Fruit fly (Drosophila melanogaster) whole organism, embryonic: ENCODE measurements around the gene Cad99C.

Experiments
- Blimp-1 ChIP-seq: fragments of 200-800 bp; sonication (Bioruptor generic); optimal IDR thresholded peaks from 3 replicates; lab custom pipeline; 2018; ENCODE audit warnings: missing biosample characterization, missing genetic modification characterization, mild to moderate bottlenecking, moderate library complexity, missing genetic modification reagents
- CG10209 ChIP-seq: fragments of 200-800 bp; sonication (Bioruptor generic); optimal IDR thresholded peaks from 3 replicates; lab custom pipeline; 2017; ENCODE audit warnings: missing biosample characterization, mild to moderate bottlenecking, missing genetic modification characterization, missing genetic modification reagents
- CG11085 ChIP-seq: fragments of 200-800 bp; sonication (Bioruptor generic); IDR thresholded peaks from 2 replicates; pipeline ENCODE4 v1.3.6; 2022; ENCODE audit warnings: missing biosample characterization, missing genetic modification characterization
- CG11560 ChIP-seq: fragments of 200-800 bp; sonication (Bioruptor generic); IDR thresholded peaks from 3 replicates; pipeline ENCODE4 v1.3.6; 2022; ENCODE audit warnings: missing biosample characterization, missing genetic modification characterization
- CG11696 ChIP-seq: fragments of 200-800 bp; sonication (Bioruptor generic); IDR thresholded peaks from 2 replicates; pipeline ENCODE4 v1.3.6; 2022; ENCODE audit warnings: missing biosample characterization, missing genetic modification characterization
- CG12236 ChIP-seq: fragments of 200-800 bp; sonication (Bioruptor generic); optimal IDR thresholded peaks from 2 replicates; lab custom pipeline; 2016; ENCODE audit warnings: missing biosample characterization, missing genetic modification characterization
- CG13775 ChIP-seq: fragments of 200-800 bp; sonication (Bioruptor generic); optimal IDR thresholded peaks from 3 replicates; lab custom pipeline; 2017; ENCODE audit warnings: missing biosample characterization, mild to moderate bottlenecking, missing genetic modification characterization
- CG13894 ChIP-seq: fragments of 200-800 bp; sonication (Bioruptor generic); optimal IDR thresholded peaks from 3 replicates; lab custom pipeline; 2018; ENCODE audit warnings: missing biosample characterization, mild to moderate bottlenecking, missing genetic modification characterization, moderate library complexity
- CG15514 ChIP-seq: fragments of 200-800 bp; sonication (Bioruptor generic); optimal IDR thresholded peaks from 3 replicates; lab custom pipeline; 2017; ENCODE audit warnings: missing biosample characterization, missing genetic modification characterization, mild to moderate bottlenecking, moderate library complexity, missing genetic modification reagents
- CG1832 ChIP-seq: fragments of 200-800 bp; sonication (Bioruptor generic); optimal IDR thresholded peaks from 2 replicates; lab custom pipeline; 2017; ENCODE audit warnings: missing biosample characterization, mild to moderate bottlenecking, missing genetic modification characterization, inconsistent platforms
- CG2712 ChIP-seq: fragments of 200-800 bp; optimal IDR thresholded peaks from 3 replicates; lab custom pipeline; 2019; ENCODE audit warnings: missing biosample characterization, mild to moderate bottlenecking, missing genetic modification characterization, moderate library complexity
- CG33557 ChIP-seq: fragments of 200-800 bp; sonication (Bioruptor generic); optimal IDR thresholded peaks from 2 replicates; lab custom pipeline; 2019; ENCODE audit warnings: missing biosample characterization, mild to moderate bottlenecking, missing genetic modification characterization, moderate library complexity
- CG3838 ChIP-seq: fragments of 200-800 bp; sonication (Bioruptor generic); optimal IDR thresholded peaks from 3 replicates; lab custom pipeline; 2016; ENCODE audit warnings: missing biosample characterization, missing genetic modification characterization
- CG4328 ChIP-seq: fragments of 200-800 bp; sonication (Bioruptor generic); optimal IDR thresholded peaks from 3 replicates; lab custom pipeline; 2017; ENCODE audit warnings: missing biosample characterization, missing genetic modification reagents, missing genetic modification characterization
- CG4360 ChIP-seq: fragments of 200-800 bp; sonication (Bioruptor generic); IDR thresholded peaks from 2 replicates; pipeline ENCODE4 v1.3.6; 2022; ENCODE audit warnings: missing biosample characterization, missing genetic modification characterization
- CG4707 ChIP-seq: fragments of 200-800 bp; sonication (Bioruptor generic); optimal IDR thresholded peaks from 2 replicates; lab custom pipeline; 2018; ENCODE audit warnings: missing biosample characterization, mild to moderate bottlenecking, missing genetic modification characterization, moderate library complexity
- CG6765 ChIP-seq: fragments of 200-800 bp; sonication (Bioruptor generic); optimal IDR thresholded peaks from 3 replicates; lab custom pipeline; 2017; ENCODE audit warnings: missing biosample characterization, mild to moderate bottlenecking, missing genetic modification characterization
- CG8281 ChIP-seq: fragments of 200-800 bp; sonication (Bioruptor generic); optimal IDR thresholded peaks from 2 replicates; lab custom pipeline; 2018; ENCODE audit warnings: missing biosample characterization, mild to moderate bottlenecking, missing genetic modification characterization, moderate library complexity
- Dbx ChIP-seq: fragments of 200-800 bp; sonication (Bioruptor generic); IDR thresholded peaks from 3 replicates; pipeline ENCODE4 v1.3.6; 2022; ENCODE audit warnings: missing biosample characterization, missing genetic modification characterization
- Deaf1 ChIP-seq: fragments of 200-800 bp; optimal IDR thresholded peaks from 3 replicates; lab custom pipeline; 2019; ENCODE audit warnings: missing biosample characterization, mild to moderate bottlenecking, missing genetic modification characterization, moderate library complexity
- Gug ChIP-seq: fragments of 200-800 bp; sonication (Bioruptor generic); IDR thresholded peaks from 4 replicates; pipeline ENCODE4 v1.3.6; 2022; ENCODE audit warnings: missing biosample characterization, missing genetic modification characterization
- HLH3B ChIP-seq: fragments of 200-800 bp; sonication (Bioruptor generic); IDR thresholded peaks from 2 replicates; pipeline ENCODE4 v1.3.6; 2022; ENCODE audit warnings: missing biosample characterization, missing genetic modification characterization
- Hr3 ChIP-seq: fragments of 200-800 bp; sonication (Bioruptor generic); optimal IDR thresholded peaks from 3 replicates; lab custom pipeline; 2016; ENCODE audit warnings: missing biosample characterization, missing genetic modification characterization
- Kr ChIP-seq: fragments of 200-800 bp; sonication (Bioruptor generic); optimal IDR thresholded peaks from 2 replicates; lab custom pipeline; 2017; ENCODE audit warnings: missing biosample characterization, mild to moderate bottlenecking, missing genetic modification characterization
- Lhr ChIP-seq: fragments of 200-800 bp; sonication (Bioruptor generic); optimal IDR thresholded peaks from 3 replicates; lab custom pipeline; 2017; ENCODE audit warnings: mild to moderate bottlenecking, missing biosample characterization, missing genetic modification reagents, missing genetic modification characterization
- Myb ChIP-seq: fragments of 200-800 bp; sonication (Bioruptor generic); optimal IDR thresholded peaks from 2 replicates; lab custom pipeline; 2016; ENCODE audit warnings: missing biosample characterization, missing genetic modification characterization
- NFAT ChIP-seq: fragments of 200-800 bp; sonication (Bioruptor generic); IDR thresholded peaks from 2 replicates; pipeline ENCODE4 v1.3.6; 2022; ENCODE audit warnings: missing biosample characterization, missing genetic modification characterization
- Taf1 ChIP-seq: fragments of 200-800 bp; sonication (Bioruptor generic); IDR thresholded peaks from 2 replicates; pipeline ENCODE4 v1.3.6; 2022; ENCODE audit warnings: missing biosample characterization, missing genetic modification characterization
- Vsx1 ChIP-seq: fragments of 200-800 bp; sonication (Bioruptor generic); optimal IDR thresholded peaks from 2 replicates; lab custom pipeline; 2017; ENCODE audit warnings: missing biosample characterization, mild to moderate bottlenecking, missing genetic modification characterization, missing genetic modification reagents
- al ChIP-seq: fragments of 200-800 bp; sonication (Bioruptor generic); IDR thresholded peaks from 2 replicates; pipeline ENCODE4 v1.3.6; 2022; ENCODE audit warnings: missing biosample characterization, missing genetic modification characterization
- ato ChIP-seq: fragments of 200-800 bp; sonication (Bioruptor generic); IDR thresholded peaks from 2 replicates; pipeline ENCODE4 v1.3.6; 2022; ENCODE audit warnings: missing biosample characterization, missing genetic modification characterization; ENCODE audit not compliant: partially characterized antibody
- br ChIP-seq: fragments of >200 bp; optimal IDR thresholded peaks from 2 replicates; lab custom pipeline; 2017
- cas ChIP-seq: fragments of 200-800 bp; sonication (Bioruptor generic); IDR thresholded peaks from 2 replicates; pipeline ENCODE4 v1.3.6; 2022; ENCODE audit warnings: missing biosample characterization, missing genetic modification characterization
- da ChIP-seq: fragments of 200-800 bp; sonication (Bioruptor generic); optimal IDR thresholded peaks from 2 replicates; lab custom pipeline; 2016; ENCODE audit warnings: missing biosample characterization, missing genetic modification characterization
- dati ChIP-seq: fragments of 200-800 bp; sonication (Bioruptor generic); IDR thresholded peaks from 2 replicates; pipeline ENCODE4 v1.3.6; 2022; ENCODE audit warnings: missing biosample characterization, missing genetic modification characterization
- ftz-f1 ChIP-seq: fragments of 200-800 bp; sonication (Bioruptor generic); optimal IDR thresholded peaks from 2 replicates; lab custom pipeline; 2016; ENCODE audit warnings: missing biosample characterization, missing genetic modification characterization
- gcm ChIP-seq: fragments of 200-800 bp; sonication (Bioruptor generic); optimal IDR thresholded peaks from 2 replicates; lab custom pipeline; 2019; ENCODE audit warnings: missing biosample characterization, mild to moderate bottlenecking, missing genetic modification characterization, moderate library complexity
- gro ChIP-seq: fragments of 200-800 bp; sonication (Bioruptor generic); optimal IDR thresholded peaks from 2 replicates; lab custom pipeline; 2016; ENCODE audit warnings: missing biosample characterization, missing genetic modification characterization
- knrl ChIP-seq: fragments of 200-800 bp; sonication (Bioruptor generic); IDR thresholded peaks from 3 replicates; pipeline ENCODE4 v1.3.6; 2022; ENCODE audit warnings: missing biosample characterization, missing genetic modification characterization; ENCODE audit not compliant: partially characterized antibody
- luna ChIP-seq: fragments of 200-800 bp; sonication (Bioruptor generic); optimal IDR thresholded peaks from 2 replicates; lab custom pipeline; 2016; ENCODE audit warnings: missing biosample characterization, missing genetic modification characterization
- mld ChIP-seq: fragments of 200-800 bp; sonication (Bioruptor generic); IDR thresholded peaks from 3 replicates; pipeline ENCODE4 v1.3.6; 2022; ENCODE audit warnings: missing biosample characterization, missing genetic modification characterization; ENCODE audit not compliant: partially characterized antibody
- pzg ChIP-seq: fragments of 200-800 bp; sonication (Bioruptor generic); optimal IDR thresholded peaks from 3 replicates; lab custom pipeline; 2018; ENCODE audit warnings: missing biosample characterization, mild to moderate bottlenecking, missing genetic modification characterization, moderate library complexity
- ranshi ChIP-seq: fragments of 200-800 bp; sonication (Bioruptor generic); IDR thresholded peaks from 2 replicates; pipeline ENCODE4 v1.3.6; 2022; ENCODE audit warnings: missing biosample characterization, missing genetic modification characterization
- repo ChIP-seq: fragments of 200-800 bp; sonication (Bioruptor generic); optimal IDR thresholded peaks from 2 replicates; lab custom pipeline; 2016; ENCODE audit warnings: missing biosample characterization, missing genetic modification characterization
- sd ChIP-seq: fragments of 200-800 bp; sonication (Bioruptor generic); optimal IDR thresholded peaks from 3 replicates; lab custom pipeline; 2018; ENCODE audit warnings: missing biosample characterization, mild to moderate bottlenecking, missing genetic modification characterization, moderate library complexity
- sob ChIP-seq: fragments of 200-800 bp; sonication (Bioruptor generic); IDR thresholded peaks from 2 replicates; pipeline ENCODE4 v1.3.6; 2022; ENCODE audit warnings: missing biosample characterization, missing genetic modification characterization
- sug ChIP-seq: fragments of 200-800 bp; optimal IDR thresholded peaks from 2 replicates; lab custom pipeline; 2019; ENCODE audit warnings: missing biosample characterization, mild to moderate bottlenecking, missing genetic modification characterization, moderate library complexity
- trem ChIP-seq: fragments of 200-800 bp; optimal IDR thresholded peaks from 3 replicates; lab custom pipeline; 2019; ENCODE audit warnings: missing biosample characterization, mild to moderate bottlenecking, missing genetic modification characterization, moderate library complexity
- vfl ChIP-seq: fragments of 200-800 bp; sonication (Bioruptor generic); optimal IDR thresholded peaks from 2 replicates; lab custom pipeline; 2016; ENCODE audit warnings: missing biosample characterization, missing genetic modification characterization
- zfh2 ChIP-seq: fragments of 200-800 bp; sonication (Bioruptor generic); optimal IDR thresholded peaks from 2 replicates; lab custom pipeline; 2016; ENCODE audit warnings: missing biosample characterization, missing genetic modification characterization

The Cad99C gene

DNA sequence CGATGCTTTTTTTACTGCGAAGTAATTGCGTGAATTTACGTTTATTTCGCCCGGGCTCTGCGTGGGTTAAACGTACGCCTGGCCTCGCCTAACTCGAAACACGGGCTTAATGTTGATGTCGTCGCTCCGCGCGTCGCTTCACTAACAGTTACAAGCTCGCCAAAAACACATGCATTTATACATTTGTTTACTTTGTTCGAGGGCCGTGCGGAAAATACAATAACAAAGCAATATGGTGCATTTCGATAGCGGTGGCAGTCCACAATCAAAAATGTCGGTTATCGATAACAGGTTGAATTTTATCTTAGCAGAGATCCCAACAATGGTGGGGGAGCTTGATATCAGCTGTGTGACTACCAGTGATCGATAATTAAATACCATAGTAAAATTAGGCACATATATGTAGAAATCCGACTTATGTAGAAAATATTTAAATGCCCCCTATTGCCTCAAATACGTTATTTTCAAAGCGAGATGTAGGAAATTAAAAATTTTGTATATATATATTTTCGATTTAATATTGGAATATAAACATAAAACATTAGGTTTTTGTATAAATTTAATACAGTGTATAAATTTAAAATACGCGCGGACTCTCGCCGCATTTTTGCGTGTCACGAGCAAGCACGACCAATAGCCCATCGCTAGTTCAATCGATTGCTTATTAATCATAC is 27.4 kb downstream of the Cad99C start, which contains the start of gene Zip99C (continued):
- TF ChIP-seq ato (GFP tag; lab: Robert Waterston, UW) (peak; percentile 55), Gug (GFP tag; lab: Robert Waterston, UW) (peak; percentile 75), CG10209 (GFP tag; lab: Kevin White, UChicago) (peak; percentile 16), sob (GFP tag; lab: Robert Waterston, UW) (0 out of 2 replicates have a peak, but pooled peaks have one; percentile 25), Blimp-1 (no peak), CG4707 (GFP tag; lab: Kevin White, UChicago) (no peak), mld (GFP tag; lab: Robert Waterston, UW) (peak; percentile 81), ranshi (GFP tag; lab: Robert Waterston, UW) (peak; percentile 51; the same call in 1 of the 2 replicates), Lhr (GFP tag; lab: Kevin White, UChicago) (peak; percentile 85), Myb (peak; percentile 36), NFAT (GFP tag; lab: Robert Waterston, UW) (peak; percentile 22; the same call in 1 of the 2 replicates), Deaf1 (tag; lab: Kevin White, UChicago) (no peak), HLH3B (GFP tag; lab: Robert Waterston, UW) (0 out of 2 replicates have a peak, but pooled peaks have one; percentile 26), CG2712 (tag; lab: Kevin White, UChicago) (peak; percentile 58), CG1832 (no peak), CG3838 (GFP tag; lab: Kevin White, UChicago) (peak; percentile 38), repo (no peak), CG13894 (tag; lab: Kevin White, UChicago) (peak; percentile 17), Dbx (GFP tag; lab: Robert Waterston, UW) (peak; percentile 30; the same call in 1 of the 3 replicates), cas (GFP tag; lab: Robert Waterston, UW) (no peak), dati (GFP tag; lab: Robert Waterston, UW) (no peak), al (no peak), CG4360 (GFP tag; lab: Robert Waterston, UW) (peak; percentile 58), gro (GFP tag; lab: Kevin White, UChicago) (peak; percentile 6), CG11085 (GFP tag; lab: Robert Waterston, UW) (no peak), CG4328 (GFP tag; lab: Kevin White, UChicago) (peak; percentile 2), CG12236 (GFP tag; lab: Kevin White, UChicago) (no peak), Kr (GFP tag; lab: Kevin White, UChicago) (no peak), CG11560 (tag; lab: Robert Waterston, UW) (peak; percentile 59; the same call in 1 of the 3 replicates), sug (tag; lab: Kevin White, UChicago) (peak; percentile 56), CG33557 (GFP tag; lab: Kevin White, UChicago) (no peak), CG13775 (GFP tag; lab: Kevin White, UChicago) (peak; percentile 50), gcm (no peak), Taf1 (GFP tag; lab: Robert Waterston, UW) (no peak), br (lab: Kevin White, UChicago) (no peak), vfl (GFP tag; lab: Kevin White, UChicago) (no peak), luna (peak; percentile 15), knrl (GFP tag; lab: Robert Waterston, UW) (peak; percentile 94), Hr3 (GFP tag; lab: Kevin White, UChicago) (peak; percentile 30), da (GFP tag; lab: Kevin White, UChicago) (no peak), trem (tag; lab: Kevin White, UChicago) (peak; percentile 90), pzg (GFP tag; lab: Kevin White, UChicago) (peak; percentile 93), Vsx1 (peak; percentile 35), CG6765 (no peak), zfh2 (GFP tag; lab: Kevin White, UChicago) (peak; percentile 41), CG15514 (GFP tag; lab: Kevin White, UChicago) (no peak), sd (tag; lab: Kevin White, UChicago) (peak; percentile 89), CG11696 (GFP tag; lab: Robert Waterston, UW) (no peak), CG8281 (tag; lab: Kevin White, UChicago) (no peak), ftz-f1 (GFP tag; lab: Kevin White, UChicago) (no peak)
